Worm (Caenorhabditis elegans): Measurements from ENCODE around the gene srsx-1.

srsx-1 gene

DNA sequence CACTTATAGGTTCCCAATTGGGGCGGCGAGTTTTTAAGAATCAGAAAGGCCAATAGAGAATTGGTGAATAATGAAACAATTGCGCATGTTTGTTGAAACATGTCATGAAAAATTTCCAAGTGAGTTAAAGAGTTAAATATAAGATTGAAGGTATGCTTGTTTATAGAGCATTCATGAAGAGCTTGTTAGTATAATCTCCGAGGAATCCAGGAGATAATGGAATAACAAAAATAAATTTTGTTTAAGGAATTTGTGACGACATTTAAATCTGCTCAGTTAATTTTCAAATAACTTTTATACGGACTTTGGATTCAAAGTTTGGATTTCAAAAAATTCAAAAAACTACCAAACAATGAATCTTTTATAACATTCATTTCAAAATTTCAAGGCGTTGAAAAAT is 12.5 kb upstream of the srsx-1 start, which contains the start of gene str-199:
str-199 (minus strand) TSS at position 101 of the 400 bp plus-strand sequence.
- TF ChIP-seq him-1 (tag; optimal IDR thresholded peaks at IDR 0.05) = no peak
- TF ChIP-seq dao-5 (tag; optimal IDR thresholded peaks at IDR 0.05) = no peak
- TF ChIP-seq W03F9.2 (tag; optimal IDR thresholded peaks at IDR 0.05) = no peak

DNA sequence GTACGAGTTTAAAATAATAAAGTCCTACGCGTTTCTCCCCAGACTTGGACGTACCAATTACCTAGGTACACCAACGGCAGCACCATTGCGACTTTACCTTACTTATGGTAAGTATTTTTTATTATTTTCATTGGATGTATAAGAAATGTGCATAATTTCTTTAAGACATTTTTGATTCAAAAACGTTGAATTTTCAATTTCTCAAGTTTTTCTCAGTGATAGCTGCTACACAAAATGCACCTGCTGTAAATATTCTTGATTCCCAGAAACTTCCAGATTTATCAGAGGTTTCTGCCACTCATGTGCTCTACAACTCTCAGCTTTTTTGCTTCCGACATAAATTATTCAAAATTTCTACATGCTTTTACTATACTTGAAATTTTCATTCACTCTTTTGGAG is 4.2 kb upstream of the srsx-1 start, which contains the start of gene srh-159:
srh-159 (plus strand) TSS at position 301 of the 400 bp plus-strand sequence.
- TF ChIP-seq him-1 (tag; optimal IDR thresholded peaks at IDR 0.05) = no peak
- no peak for TF ChIP-seq W03F9.2 (tag; optimal IDR thresholded peaks at IDR 0.05)
- no peak for TF ChIP-seq dao-5 (tag; optimal IDR thresholded peaks at IDR 0.05)

DNA sequence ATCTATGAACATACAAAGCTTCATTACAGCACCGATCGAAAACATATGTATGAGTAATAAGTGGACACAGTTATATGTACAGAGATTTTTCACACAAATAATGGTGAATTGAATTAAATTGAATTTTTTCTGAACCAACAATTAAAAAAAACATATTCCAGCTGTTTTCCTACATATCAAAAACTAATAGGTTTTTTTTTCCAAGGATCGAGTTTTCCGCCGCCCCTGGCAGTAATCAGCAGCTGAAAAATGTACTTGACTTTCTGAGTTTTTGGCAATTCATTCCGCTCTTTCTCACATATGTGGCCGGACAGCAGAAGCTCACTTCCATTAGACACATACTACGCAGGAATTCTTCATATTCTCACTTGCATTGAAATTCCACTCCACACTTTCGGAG is 590 bp upstream of the srsx-1 start, which contains the start of gene srh-174:
srh-174 (plus strand) TSS at position 301 of the 400 bp plus-strand sequence.
- TF ChIP-seq him-1 (tag; optimal IDR thresholded peaks at IDR 0.05) (no peak), dao-5 (tag; optimal IDR thresholded peaks at IDR 0.05) (no peak), W03F9.2 (tag; optimal IDR thresholded peaks at IDR 0.05) (no peak)

DNA sequence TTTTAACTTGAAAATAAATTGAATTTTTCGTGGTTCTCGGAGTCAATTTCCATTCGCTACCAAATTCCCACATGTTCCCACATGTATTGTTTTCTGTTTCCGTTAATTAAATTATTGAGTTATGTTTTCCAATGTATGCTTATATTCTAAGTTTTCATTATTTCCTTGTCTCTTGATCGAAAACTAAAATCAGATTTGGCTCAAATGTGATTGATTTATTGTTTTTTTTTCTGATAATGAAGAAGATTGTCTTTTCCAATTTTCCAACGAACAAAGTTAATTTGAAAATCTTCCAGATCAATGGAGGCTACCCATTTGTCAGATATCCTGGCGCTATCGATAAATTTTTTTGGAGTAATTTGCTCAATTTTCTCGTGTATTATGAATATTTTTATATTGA is 4.1 kb downstream of the srsx-1 start, which contains the start of gene srbc-25:
srbc-25 (plus strand) TSS at position 301 of the 400 bp plus-strand sequence.
- TF ChIP-seq dao-5 (tag; optimal IDR thresholded peaks at IDR 0.05) = no peak
- TF ChIP-seq him-1 (tag; optimal IDR thresholded peaks at IDR 0.05) = no peak
- TF ChIP-seq W03F9.2 (tag; optimal IDR thresholded peaks at IDR 0.05) = no peak

DNA sequence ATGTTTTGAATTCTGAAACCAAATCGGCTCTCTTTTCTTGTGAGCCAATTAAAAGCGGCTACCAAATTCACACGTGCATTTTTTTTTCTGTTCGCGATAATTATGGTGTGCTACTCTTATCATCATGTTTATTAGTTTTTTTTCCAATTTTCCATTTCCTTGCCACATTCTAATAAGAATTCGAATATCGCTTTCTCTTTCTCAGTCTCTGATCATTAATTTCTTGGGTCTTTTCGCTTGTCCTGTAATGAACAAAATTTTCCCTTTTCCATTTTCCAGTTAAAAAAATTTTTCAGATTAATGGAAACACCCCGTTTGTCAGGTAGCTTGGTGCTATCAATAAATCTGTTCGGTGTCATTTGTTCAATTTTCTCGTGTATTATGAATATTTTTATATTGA is 6.3 kb downstream of the srsx-1 start, which contains the start of gene srbc-26:
srbc-26 (plus strand) TSS at position 301 of the 400 bp plus-strand sequence.
- TF ChIP-seq him-1 (tag; optimal IDR thresholded peaks at IDR 0.05) = no peak
- TF ChIP-seq dao-5 (tag; optimal IDR thresholded peaks at IDR 0.05) = no peak
- no peak for TF ChIP-seq W03F9.2 (tag; optimal IDR thresholded peaks at IDR 0.05)

DNA sequence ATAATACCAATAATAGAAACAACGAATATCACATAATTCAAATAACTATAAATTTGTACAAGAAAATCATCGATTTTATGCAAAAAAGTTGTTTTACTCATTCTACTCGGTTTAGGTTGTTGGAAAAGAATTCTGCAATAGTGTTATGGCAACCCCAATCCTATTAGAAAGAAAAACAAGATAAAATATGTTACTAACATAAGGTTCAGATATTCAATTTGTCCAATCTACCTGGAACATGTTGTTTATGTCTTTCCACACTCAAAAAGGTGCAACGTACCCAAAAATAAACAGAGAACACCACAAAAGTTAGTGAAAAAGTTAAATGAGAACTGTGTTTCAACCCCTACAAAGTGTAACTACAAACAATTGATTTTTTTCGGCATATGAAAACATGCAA is 7.0 kb downstream of the srsx-1 start, which contains the start of gene srw-51:
srw-51 (minus strand) TSS at position 101 of the 400 bp plus-strand sequence.
- TF ChIP-seq him-1 (tag; optimal IDR thresholded peaks at IDR 0.05) (no peak), dao-5 (tag; optimal IDR thresholded peaks at IDR 0.05) (no peak), W03F9.2 (tag; optimal IDR thresholded peaks at IDR 0.05) (no peak)

DNA sequence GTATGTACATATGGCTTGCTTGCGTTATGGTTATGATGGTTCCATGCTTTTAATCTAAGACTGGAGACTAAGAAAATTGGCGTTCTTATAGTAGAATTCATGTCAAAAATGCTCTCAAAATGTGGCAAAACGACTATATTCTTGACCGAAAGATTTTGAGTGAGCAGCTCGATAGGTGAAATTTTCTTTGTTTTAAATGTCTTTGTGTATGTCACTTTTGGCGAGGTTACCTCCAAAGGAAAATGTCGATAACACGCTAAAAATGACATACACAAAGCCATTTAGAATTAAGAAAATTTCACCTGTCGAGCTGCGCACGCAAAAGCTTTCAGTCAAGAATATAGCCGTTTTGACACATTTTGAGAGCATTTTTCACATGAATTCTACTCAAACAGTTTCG is 10.4 kb downstream of the srsx-1 start, which contains the start of gene srz-66:
srz-66 (minus strand) TSS at position 101 of the 400 bp plus-strand sequence.
- TF ChIP-seq W03F9.2 (tag; optimal IDR thresholded peaks at IDR 0.05) (no peak), him-1 (tag; optimal IDR thresholded peaks at IDR 0.05) (no peak), dao-5 (tag; optimal IDR thresholded peaks at IDR 0.05) (no peak)

DNA sequence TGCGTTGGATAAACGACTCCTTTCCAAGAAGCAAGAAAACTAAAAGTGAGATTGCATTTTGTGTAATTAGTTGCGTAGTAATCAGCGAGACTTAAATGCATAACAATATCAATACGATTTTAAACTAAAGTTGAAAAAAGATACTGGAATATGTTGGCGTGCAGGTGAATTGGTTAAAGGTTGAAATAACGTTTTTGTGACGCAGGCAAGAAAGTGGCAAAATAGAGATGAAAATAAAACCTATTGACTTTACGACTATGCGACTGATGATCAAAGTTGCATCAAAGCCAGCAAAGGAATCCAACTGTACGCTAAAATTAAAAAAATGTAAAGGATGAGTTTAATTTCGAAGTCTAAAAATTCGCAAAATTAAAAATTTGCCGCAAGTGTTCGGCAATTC is 12.5 kb downstream of the srsx-1 start, which contains the start of gene srh-102:
srh-102 (minus strand) TSS at position 101 of the 400 bp plus-strand sequence.
- TF ChIP-seq W03F9.2 (tag; optimal IDR thresholded peaks at IDR 0.05) (no peak), dao-5 (tag; optimal IDR thresholded peaks at IDR 0.05) (no peak), him-1 (tag; optimal IDR thresholded peaks at IDR 0.05) (no peak)

DNA sequence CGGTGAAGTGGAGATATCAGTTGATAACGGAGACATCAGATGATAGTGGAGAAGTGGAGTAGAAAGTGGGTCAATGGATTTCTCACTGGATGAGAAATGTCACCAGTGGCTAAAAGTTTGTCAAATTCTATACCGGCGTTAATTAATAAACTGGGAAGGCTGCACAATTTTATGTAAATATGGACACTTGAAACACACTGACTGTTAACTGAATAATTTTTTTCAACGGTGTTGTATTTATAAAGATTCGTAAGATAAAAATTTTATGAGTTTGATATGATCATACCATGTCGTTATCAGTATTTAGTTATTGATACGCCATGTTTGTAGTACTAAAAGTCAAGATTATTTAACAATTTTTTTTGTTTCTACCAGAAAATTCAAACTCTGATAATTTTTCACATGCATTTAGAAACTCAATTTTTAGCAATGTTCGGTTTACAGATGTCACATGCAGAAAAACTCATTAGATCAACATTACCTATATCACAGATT is 18.4 kb downstream of the srsx-1 start, which contains the start of gene F40D4.12:
F40D4.12 (plus strand) TSS at position 445 of the 495 bp plus-strand sequence.
- no peak for TF ChIP-seq dao-5 (tag; optimal IDR thresholded peaks at IDR 0.05)
- no peak for TF ChIP-seq W03F9.2 (tag; optimal IDR thresholded peaks at IDR 0.05)
- TF ChIP-seq him-1 (tag; optimal IDR thresholded peaks at IDR 0.05) = no peak

DNA sequence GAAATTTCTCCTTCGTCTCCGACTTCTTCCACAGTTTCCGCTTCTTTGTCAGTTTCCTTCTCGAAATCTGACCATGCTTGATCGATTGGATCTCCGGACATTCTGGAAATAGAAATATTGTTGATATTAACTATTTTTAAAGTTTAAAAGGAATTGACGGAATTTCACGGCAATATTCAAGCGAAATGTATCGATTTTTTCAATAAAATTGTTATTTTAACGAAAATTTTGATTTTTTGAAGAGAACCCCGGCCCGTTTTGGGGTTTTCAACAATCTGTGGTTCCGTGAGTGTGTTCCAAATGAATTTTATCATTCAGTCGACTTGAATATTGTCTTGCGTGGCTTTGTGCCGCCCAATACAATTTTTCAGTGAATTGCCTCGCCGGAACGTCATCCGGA is 20.7 kb downstream of the srsx-1 start, which contains the start of gene F40D4.13:
F40D4.13 (minus strand) TSS at position 101 of the 400 bp plus-strand sequence.
- no peak for TF ChIP-seq him-1 (tag; optimal IDR thresholded peaks at IDR 0.05)
- no peak for TF ChIP-seq dao-5 (tag; optimal IDR thresholded peaks at IDR 0.05)
- TF ChIP-seq W03F9.2 (tag; optimal IDR thresholded peaks at IDR 0.05) = no peak

DNA sequence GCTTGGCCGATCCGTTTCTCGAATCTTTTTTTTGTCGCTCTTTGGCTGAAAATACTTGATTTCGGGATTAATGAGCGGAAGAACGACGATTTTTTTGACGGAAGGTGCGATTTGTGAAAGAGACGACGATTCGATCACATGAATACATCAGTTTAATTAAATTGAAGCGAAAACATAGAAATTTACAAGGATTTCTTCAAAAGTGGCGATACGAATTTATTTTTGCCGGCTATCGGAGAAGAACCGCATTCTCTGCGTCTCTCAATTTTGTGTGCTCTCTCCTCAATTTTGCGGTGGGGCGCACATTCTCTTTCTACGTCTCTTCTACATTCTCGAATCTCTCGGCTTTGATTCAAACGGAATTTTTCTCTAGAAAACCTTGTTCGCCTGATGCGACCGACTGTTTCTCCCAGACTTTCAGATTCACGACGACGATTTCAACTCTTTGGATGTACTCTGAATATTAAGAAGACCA is 22.4 kb downstream of the srsx-1 start, which contains the start of gene F40D4.17:
F40D4.17 (minus strand) TSS at position 51 of the 475 bp plus-strand sequence.
- TF ChIP-seq W03F9.2 (tag; optimal IDR thresholded peaks at IDR 0.05) (no peak), dao-5 (tag; optimal IDR thresholded peaks at IDR 0.05) (no peak), him-1 (tag; optimal IDR thresholded peaks at IDR 0.05) (no peak)

DNA sequence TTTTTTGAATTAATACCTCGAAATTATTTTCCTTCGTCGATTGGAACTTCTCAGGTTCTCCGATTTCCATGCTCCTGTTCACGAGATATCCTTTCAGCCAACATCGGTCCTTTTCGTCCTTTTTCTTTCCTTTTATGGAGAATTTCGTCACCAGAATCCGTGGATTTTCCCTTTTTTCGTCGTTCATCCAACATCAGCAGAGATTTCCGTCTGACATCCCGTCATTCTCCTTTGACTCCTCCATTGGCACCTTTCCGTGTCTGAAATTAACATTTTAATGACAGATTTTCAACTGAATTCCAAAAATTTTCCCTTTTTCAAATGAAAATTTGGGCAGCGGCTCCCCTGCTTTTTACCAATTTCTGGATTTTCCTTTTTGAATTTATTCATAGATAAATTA is 22.9 kb downstream of the srsx-1 start:
- TF ChIP-seq W03F9.2 (tag; optimal IDR thresholded peaks at IDR 0.05) = no peak
- no peak for TF ChIP-seq dao-5 (tag; optimal IDR thresholded peaks at IDR 0.05)
- TF ChIP-seq him-1 (tag; optimal IDR thresholded peaks at IDR 0.05) = no peak

DNA sequence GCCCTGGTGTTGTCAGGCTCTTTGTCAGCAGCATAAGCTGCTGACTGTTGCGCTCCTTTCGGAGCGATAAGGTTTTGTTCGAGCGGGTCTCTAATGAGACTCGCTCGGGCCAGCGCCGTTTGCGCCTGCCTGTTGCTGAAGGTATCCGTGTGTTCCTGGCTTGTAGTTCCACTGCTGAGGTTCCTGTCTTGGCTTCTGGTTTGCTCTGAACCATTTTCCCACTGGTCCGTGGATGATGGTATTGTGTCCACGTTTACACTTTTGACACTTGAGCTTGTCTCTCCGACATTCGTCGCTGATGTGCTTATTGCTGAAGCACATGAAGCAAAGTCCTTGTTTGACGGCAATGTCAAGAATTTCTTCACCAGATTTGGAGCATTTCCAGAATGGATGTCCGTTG is 26.6 kb downstream of the srsx-1 start:
- TF ChIP-seq W03F9.2 (tag; optimal IDR thresholded peaks at IDR 0.05) (no peak), dao-5 (tag; optimal IDR thresholded peaks at IDR 0.05) (no peak), him-1 (tag; optimal IDR thresholded peaks at IDR 0.05) (no peak)
